Worm (Caenorhabditis elegans) whole organism, L4 larva: ENCODE results near the gene ZK228.1.

Experiments
- aha-1 ChIP-seq: fragments of 150-350 bp; peaks from one replicate; lab custom pipeline; 2014; ENCODE audit warnings: missing biosample characterization, missing genetic modification characterization
- dpl-1 ChIP-seq: fragments of 150-350 bp; optimal IDR thresholded peaks from 2 replicates; lab custom pipeline; 2014; ENCODE audit warnings: missing biosample characterization, missing genetic modification reagents, missing genetic modification characterization
- lin-39 ChIP-seq: fragments of 150-350 bp; optimal IDR thresholded peaks from 2 replicates; lab custom pipeline; 2014; ENCODE audit warnings: missing biosample characterization, missing genetic modification reagents, missing genetic modification characterization
- unc-62 ChIP-seq, 3 experiments: fragments of 150-350 bp in 1 of 3; sonication (generic microtip); optimal IDR thresholded peaks in 2 of 3; peaks in 1 of 3; 1 replicate in 1 of 3; 2 replicates in 2 of 3; lab custom pipeline; 2014 to 2017; ENCODE audit warnings: missing biosample characterization in 3 of 3, missing genetic modification characterization in 3 of 3, missing genetic modification reagents in 3 of 3, missing genotype in 1 of 3

- TF ChIP-seq aha-1 (tag; lab: Kevin White, UChicago) (no peak), lin-39 (tag; lab: Kevin White, UChicago) (no peak), unc-62 (GFP tag; optimal IDR thresholded peaks at IDR 0.05 in 1 of 2; lab: Kevin White, UChicago) (no peak), unc-62 (tag; optimal IDR thresholded peaks at IDR 0.05; lab: Kevin White, UChicago) (no peak), dpl-1 (GFP tag; lab: Kevin White, UChicago) (no peak)
These were observed 48.6 kb upstream of the ZK228.1 start, which contains the start of gene Y51A2B.9 for ce11 chrV:18395649-18396048.
